Fruit fly (Drosophila melanogaster) Kc167 (cell line): ENCODE measurements around the gene CG3036.

Experiments
- Sin3A ChIP-seq: fragments of >200 bp; optimal IDR thresholded peaks from 2 replicates; lab custom pipeline; 2018; ENCODE audit warnings: missing external identifiers
- h ChIP-seq: fragments of >200 bp; optimal IDR thresholded peaks from 3 replicates; lab custom pipeline; 2018; ENCODE audit warnings: missing external identifiers

dm6 chr2L:4942257-4942792 lies 50.4 kb downstream of the CG3036 start, which contains the start of gene synr:
- TF ChIP-seq Sin3A (lab: Kevin White, UChicago) (no peak), h (lab: Kevin White, UChicago) (no peak)
